Fruit fly (Drosophila melanogaster) ovary, adult (tissue): ENCODE results near the gene Cog3.

Experiments
- CG17801 ChIP-seq: fragments of 200-800 bp; optimal IDR thresholded peaks from 2 replicates; lab custom pipeline; 2019; ENCODE audit warnings: missing biosample characterization, mild to moderate bottlenecking, missing genetic modification characterization, moderate library complexity; ENCODE audit not compliant: partially characterized antibody

Cog3 gene

dm6 chr2L:3438078-3438477, 18.8 kb downstream of the Cog3 start:
- TF ChIP-seq CG17801 (GFP tag; lab: Kevin White, UChicago), result no peak

- no peak for TF ChIP-seq CG17801 (GFP tag; lab: Kevin White, UChicago)
Observed at dm6 chr2L:3437068-3437467, 19.8 kb downstream of the Cog3 start.

dm6 chr2L:3436347-3436746, 20.5 kb downstream of the Cog3 start:
- TF ChIP-seq CG17801 (GFP tag; lab: Kevin White, UChicago), result no peak

- TF ChIP-seq CG17801 (GFP tag; lab: Kevin White, UChicago), result no peak
Observed at dm6 chr2L:3435086-3435485, 21.8 kb downstream of the Cog3 start.

- TF ChIP-seq CG17801 (GFP tag; lab: Kevin White, UChicago), result no peak
Observed at dm6 chr2L:3428419-3429097, 28.3 kb downstream of the Cog3 start.

dm6 chr2L:3426669-3427232, 30.1 kb downstream of the Cog3 start, which contains the start of gene Pgant2:
Gene Pgant2 (minus strand): TSS chr2L:3426719.
- no peak for TF ChIP-seq CG17801 (GFP tag; lab: Kevin White, UChicago)

dm6 chr2L:3425947-3426346, 30.9 kb downstream of the Cog3 start:
- TF ChIP-seq CG17801 (GFP tag; lab: Kevin White, UChicago), result no peak

dm6 chr2L:3422753-3423152, 34.1 kb downstream of the Cog3 start:
- no peak for TF ChIP-seq CG17801 (GFP tag; lab: Kevin White, UChicago)

dm6 chr2L:3417613-3418012, 39.3 kb downstream of the Cog3 start:
- TF ChIP-seq CG17801 (GFP tag; lab: Kevin White, UChicago), result no peak

- TF ChIP-seq CG17801 (GFP tag; lab: Kevin White, UChicago), result no peak
Observed at dm6 chr2L:3416527-3417304, 40.1 kb downstream of the Cog3 start, which contains the start of gene CG31952. Gene CG31952 (plus strand): TSS chr2L:3416693.

dm6 chr2L:3410260-3410659, 46.6 kb downstream of the Cog3 start, which contains the start of gene CG8840:
Gene CG8840 (plus strand): TSS chr2L:3410560.
- no peak for TF ChIP-seq CG17801 (GFP tag; lab: Kevin White, UChicago)

dm6 chr2L:3407722-3408121, 49.1 kb downstream of the Cog3 start:
- no peak for TF ChIP-seq CG17801 (GFP tag; lab: Kevin White, UChicago)
